Fruit fly (Drosophila melanogaster): Measurements from ENCODE around the gene Acp24A4.

The Acp24A4 gene

dm6 chr2L:3669675-3670074, 24.0 kb downstream of the Acp24A4 start, which contains the start of gene Sfp24Bb:
TSS of gene Sfp24Bb (minus strand) at chr2L:3669775.
- TF ChIP-seq Ets98B (GFP tag; IDR thresholded peaks at IDR 0.05) (no peak), CG8301 (tag; optimal IDR thresholded peaks at IDR 0.05) (no peak), fd96Ca (GFP tag; IDR thresholded peaks at IDR 0.05) (no peak), CG4496 (GFP tag; IDR thresholded peaks at IDR 0.05) (no peak), Pif1A (GFP tag; optimal IDR thresholded peaks at IDR 0.05) (no peak), rn (GFP tag; IDR thresholded peaks at IDR 0.05) (no peak), Snoo (tag; optimal IDR thresholded peaks at IDR 0.05) (no peak), CG34367 (tag; optimal IDR thresholded peaks at IDR 0.05) (no peak), gl (tag; optimal IDR thresholded peaks at IDR 0.05) (no peak)

dm6 chr2L:3669034-3669433, 24.7 kb downstream of the Acp24A4 start, which contains the start of gene Sfp24Bd:
TSS of gene Sfp24Bd (minus strand) at chr2L:3669134.
- no peak for TF ChIP-seq CG14655 (GFP tag; optimal IDR thresholded peaks at IDR 0.05)
- no peak for TF ChIP-seq EcR (GFP tag; optimal IDR thresholded peaks at IDR 0.05)
- no peak for TF ChIP-seq CG15710 (tag; optimal IDR thresholded peaks at IDR 0.05)
- TF ChIP-seq rn (GFP tag; IDR thresholded peaks at IDR 0.05): no peak
- no peak for TF ChIP-seq CG4496 (GFP tag; IDR thresholded peaks at IDR 0.05)
- no peak for TF ChIP-seq CG34367 (tag; optimal IDR thresholded peaks at IDR 0.05)
- no peak for TF ChIP-seq D1 (tag; optimal IDR thresholded peaks at IDR 0.05)
- no peak for TF ChIP-seq CG9948 (tag; optimal IDR thresholded peaks at IDR 0.05)
- TF ChIP-seq gl (tag; optimal IDR thresholded peaks at IDR 0.05): no peak
- TF ChIP-seq Pif1B (GFP tag; optimal IDR thresholded peaks at IDR 0.05): no peak
- TF ChIP-seq CG32121 (GFP tag; IDR thresholded peaks at IDR 0.05): no peak
- no peak for TF ChIP-seq Snoo (tag; optimal IDR thresholded peaks at IDR 0.05)
- no peak for TF ChIP-seq Pif1A (GFP tag; optimal IDR thresholded peaks at IDR 0.05)
- TF ChIP-seq CG13204 (GFP tag; optimal IDR thresholded peaks at IDR 0.05): no peak
- no peak for TF ChIP-seq CG10348 (GFP tag; IDR thresholded peaks at IDR 0.05)
- TF ChIP-seq Ets98B (GFP tag; IDR thresholded peaks at IDR 0.05): no peak

- TF ChIP-seq CG14655 (GFP tag; optimal IDR thresholded peaks at IDR 0.05): no peak
- TF ChIP-seq CG15710 (tag; optimal IDR thresholded peaks at IDR 0.05): no peak
- TF ChIP-seq CG4496 (GFP tag; IDR thresholded peaks at IDR 0.05): no peak
- TF ChIP-seq gl (tag; optimal IDR thresholded peaks at IDR 0.05): no peak
- no peak for TF ChIP-seq Ets98B (GFP tag; IDR thresholded peaks at IDR 0.05)
- TF ChIP-seq CG32121 (GFP tag; IDR thresholded peaks at IDR 0.05): no peak
- no peak for TF ChIP-seq CG8301 (tag; optimal IDR thresholded peaks at IDR 0.05)
- no peak for TF ChIP-seq CG17806 (tag; optimal IDR thresholded peaks at IDR 0.05)
- no peak for TF ChIP-seq rn (GFP tag; IDR thresholded peaks at IDR 0.05)
- no peak for TF ChIP-seq Pif1B (GFP tag; optimal IDR thresholded peaks at IDR 0.05)
- no peak for TF ChIP-seq Pif1A (GFP tag; optimal IDR thresholded peaks at IDR 0.05)
- no peak for TF ChIP-seq fd96Ca (GFP tag; IDR thresholded peaks at IDR 0.05)
- no peak for TF ChIP-seq CG8159 (tag; optimal IDR thresholded peaks at IDR 0.05)
- TF ChIP-seq CG9948 (tag; optimal IDR thresholded peaks at IDR 0.05): no peak
- no peak for TF ChIP-seq CG34367 (tag; optimal IDR thresholded peaks at IDR 0.05)
- TF ChIP-seq CG10348 (GFP tag; IDR thresholded peaks at IDR 0.05): no peak
- no peak for TF ChIP-seq CG12605 (GFP tag; IDR thresholded peaks at IDR 0.05)
- TF ChIP-seq D1 (tag; optimal IDR thresholded peaks at IDR 0.05): no peak
- no peak for TF ChIP-seq Snoo (tag; optimal IDR thresholded peaks at IDR 0.05)
Measured at dm6 chr2L:3668451-3668850, 25.3 kb downstream of the Acp24A4 start, which contains the start of gene Sfp24Ba. TSS of gene Sfp24Ba (minus strand) at chr2L:3668551.

- TF ChIP-seq Ets98B (GFP tag; IDR thresholded peaks at IDR 0.05) (0 out of 2 replicates have a peak, but pooled peaks have one; percentile 12), CG32121 (GFP tag; IDR thresholded peaks at IDR 0.05) (peak; percentile 20; the same call in 1 of the 2 replicates), CG12605 (GFP tag; IDR thresholded peaks at IDR 0.05) (no peak), CG8159 (tag; optimal IDR thresholded peaks at IDR 0.05) (no peak), Pif1A (GFP tag; optimal IDR thresholded peaks at IDR 0.05) (no peak), D1 (tag; optimal IDR thresholded peaks at IDR 0.05) (peak; percentile 3), CG15710 (tag; optimal IDR thresholded peaks at IDR 0.05) (no peak), Pif1B (GFP tag; optimal IDR thresholded peaks at IDR 0.05) (no peak), CG17806 (tag; optimal IDR thresholded peaks at IDR 0.05) (no peak), CG8301 (tag; optimal IDR thresholded peaks at IDR 0.05) (no peak), gl (tag; optimal IDR thresholded peaks at IDR 0.05) (no peak), rn (GFP tag; IDR thresholded peaks at IDR 0.05) (no peak), CG13204 (GFP tag; optimal IDR thresholded peaks at IDR 0.05) (no peak), CG9948 (tag; optimal IDR thresholded peaks at IDR 0.05) (no peak), fd96Ca (GFP tag; IDR thresholded peaks at IDR 0.05) (no peak), CG34367 (tag; optimal IDR thresholded peaks at IDR 0.05) (no peak), EcR (GFP tag; optimal IDR thresholded peaks at IDR 0.05) (no peak), CG4496 (GFP tag; IDR thresholded peaks at IDR 0.05) (no peak), CG10348 (GFP tag; IDR thresholded peaks at IDR 0.05) (no peak), Snoo (tag; optimal IDR thresholded peaks at IDR 0.05) (no peak), CG14655 (GFP tag; optimal IDR thresholded peaks at IDR 0.05) (no peak)
Measured at dm6 chr2L:3662307-3662795, 31.4 kb downstream of the Acp24A4 start, which contains the start of gene Drgx. TSS of gene Drgx (plus strand) at chr2L:3662745.

- TF ChIP-seq Ets98B (GFP tag; IDR thresholded peaks at IDR 0.05): 0 out of 2 replicates have a peak, but pooled peaks have one; percentile 53
- no peak for TF ChIP-seq rn (GFP tag; IDR thresholded peaks at IDR 0.05)
- TF ChIP-seq gl (tag; optimal IDR thresholded peaks at IDR 0.05): no peak
- no peak for TF ChIP-seq CG12605 (GFP tag; IDR thresholded peaks at IDR 0.05)
- peak; percentile 53 for TF ChIP-seq CG8159 (tag; optimal IDR thresholded peaks at IDR 0.05)
- TF ChIP-seq CG4496 (GFP tag; IDR thresholded peaks at IDR 0.05): 0 out of 3 replicates have a peak, but pooled peaks have one; percentile 40
- no peak for TF ChIP-seq fd96Ca (GFP tag; IDR thresholded peaks at IDR 0.05)
- TF ChIP-seq Snoo (tag; optimal IDR thresholded peaks at IDR 0.05): no peak
- peak; percentile 51 for TF ChIP-seq CG14655 (GFP tag; optimal IDR thresholded peaks at IDR 0.05)
- peak; percentile 43 for TF ChIP-seq CG15710 (tag; optimal IDR thresholded peaks at IDR 0.05)
- TF ChIP-seq CG8301 (tag; optimal IDR thresholded peaks at IDR 0.05): peak; percentile 41
- no peak for TF ChIP-seq CG10348 (GFP tag; IDR thresholded peaks at IDR 0.05)
- peak; percentile 43 for TF ChIP-seq D1 (tag; optimal IDR thresholded peaks at IDR 0.05)
- TF ChIP-seq EcR (GFP tag; optimal IDR thresholded peaks at IDR 0.05): no peak
- TF ChIP-seq CG32121 (GFP tag; IDR thresholded peaks at IDR 0.05): peak; percentile 36; the same call in 1 of the 2 replicates
- no peak for TF ChIP-seq Pif1B (GFP tag; optimal IDR thresholded peaks at IDR 0.05)
- no peak for TF ChIP-seq CG34367 (tag; optimal IDR thresholded peaks at IDR 0.05)
- peak; percentile 29 for TF ChIP-seq CG9948 (tag; optimal IDR thresholded peaks at IDR 0.05)
- TF ChIP-seq CG13204 (GFP tag; optimal IDR thresholded peaks at IDR 0.05): no peak
- TF ChIP-seq CG17806 (tag; optimal IDR thresholded peaks at IDR 0.05): peak; percentile 11
- no peak for TF ChIP-seq Pif1A (GFP tag; optimal IDR thresholded peaks at IDR 0.05)
Measured at dm6 chr2L:3657349-3658142, 36.2 kb downstream of the Acp24A4 start.

All from whole organism, pupa.